Worm (Caenorhabditis elegans): ENCODE results near the gene ZK970.8.

Gene ZK970.8

DNA sequence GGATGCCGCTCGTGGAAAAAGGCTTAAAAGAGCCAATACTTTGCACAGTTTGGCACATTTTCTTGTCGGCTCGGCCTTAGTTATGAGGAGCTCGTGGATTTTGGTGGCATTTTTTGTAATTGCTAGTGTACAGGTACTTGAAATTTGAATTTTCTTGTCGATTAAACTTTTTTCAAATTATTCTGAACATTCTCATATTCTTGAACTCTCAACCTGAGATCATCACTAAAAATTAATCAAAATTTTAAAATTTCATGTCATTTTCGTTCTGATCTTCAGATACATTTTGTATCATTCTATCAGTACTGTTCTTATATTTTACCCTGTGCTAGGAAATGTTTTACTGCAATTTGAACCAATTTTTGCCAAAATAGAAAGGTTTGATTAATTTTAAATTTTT lies 12.0 kb downstream of the ZK970.8 start, which contains the start of gene idpp-4:
idpp-4 (plus strand) TSS at position 51 of the 400 bp plus-strand sequence.
- TF ChIP-seq Y5F2A.4 (GFP tag; optimal IDR thresholded peaks at IDR 0.05) (no peak), dpl-1 (GFP tag; optimal IDR thresholded peaks at IDR 0.05) (no peak), unc-62 (GFP tag; optimal IDR thresholded peaks at IDR 0.05 in 1 of 2) (peak in 1 of 2 experiments; percentile 93), unc-62 (tag; optimal IDR thresholded peaks at IDR 0.05) (no peak), T20F7.1 (GFP tag; optimal IDR thresholded peaks at IDR 0.05) (no peak), skn-1 (tag; optimal IDR thresholded peaks at IDR 0.05) (no peak)

DNA sequence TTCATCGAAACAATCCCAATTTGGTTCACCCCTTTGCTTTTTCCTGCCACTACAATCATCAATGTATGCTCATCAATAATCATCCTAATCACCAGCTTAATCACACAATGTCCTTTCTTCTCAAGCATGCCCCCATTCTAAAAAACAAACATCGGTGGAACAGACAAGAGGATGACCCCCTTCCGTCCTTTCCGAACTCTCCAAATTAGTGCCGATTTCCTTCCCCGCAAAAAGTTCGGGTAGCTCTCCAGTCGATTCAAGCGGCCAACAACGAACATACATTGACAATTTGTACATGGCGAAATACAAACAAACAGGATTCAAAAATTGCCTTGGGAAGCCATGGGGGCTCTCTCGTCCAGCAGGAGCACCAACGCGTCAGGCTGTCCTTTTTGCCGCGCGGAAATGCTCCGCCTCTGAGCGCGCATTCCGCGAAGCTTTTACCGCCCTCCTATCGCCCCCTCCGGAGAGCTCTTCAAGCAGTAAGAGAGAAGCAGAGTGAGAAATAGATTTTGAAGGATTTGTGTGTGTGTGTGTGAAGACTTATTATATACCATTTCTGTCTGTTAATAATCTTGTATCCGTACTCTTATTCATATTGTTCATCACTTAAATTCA lies 16.3 kb downstream of the ZK970.8 start, which contains the start of gene appg-1:
appg-1 (plus strand) TSS at position 427 of the 618 bp plus-strand sequence.
- TF ChIP-seq madf-9 (GFP tag; conservative IDR thresholded peaks at IDR 0.05) (0 out of 2 replicates have a peak, but pooled peaks have one; percentile 6), spr-3 (GFP tag; optimal IDR thresholded peaks at IDR 0.05) (peak; percentile 3), ama-1 (optimal IDR thresholded peaks at IDR 0.05) (no peak), nhr-77 (tag; optimal IDR thresholded peaks at IDR 0.05) (no peak), nhr-10 (tag; optimal IDR thresholded peaks at IDR 0.05) (no peak), nhr-28 (tag; optimal IDR thresholded peaks at IDR 0.05) (no peak), hif-1 (tag; optimal IDR thresholded peaks at IDR 0.05) (no peak), fos-1 (tag; optimal IDR thresholded peaks at IDR 0.05) (no peak), mdt-29 (GFP tag; IDR thresholded peaks at IDR 0.05) (no peak), nhr-48 (tag; optimal IDR thresholded peaks at IDR 0.05) (no peak), nhr-11 (tag; optimal IDR thresholded peaks at IDR 0.05) (no peak), set-16 (GFP tag; IDR thresholded peaks at IDR 0.05) (peak; percentile 86), ztf-11 (tag; optimal IDR thresholded peaks at IDR 0.05) (no peak), nhr-6 (tag; optimal IDR thresholded peaks at IDR 0.05) (no peak), gei-8 (GFP tag; optimal IDR thresholded peaks at IDR 0.05) (no peak), lin-13 (GFP tag; optimal IDR thresholded peaks at IDR 0.05) (no peak), dmd-8 (GFP tag; IDR thresholded peaks at IDR 0.05) (0 out of 2 replicates have a peak, but pooled peaks have one; percentile 34), zip-11 (GFP tag; IDR thresholded peaks at IDR 0.05) (no peak), nhr-111 (GFP tag; optimal IDR thresholded peaks at IDR 0.05) (no peak), tag-97 (GFP tag; IDR thresholded peaks at IDR 0.05) (no peak), R02D3.7 (tag; optimal IDR thresholded peaks at IDR 0.05) (no peak), snpc-4 (tag; optimal IDR thresholded peaks at IDR 0.05) (no peak), ceh-20 (GFP tag; IDR thresholded peaks at IDR 0.05) (no peak), F49E8.2 (tag; optimal IDR thresholded peaks at IDR 0.05; ENCODE audit: borderline replicate concordance) (no peak), ceh-44 (GFP tag; IDR thresholded peaks at IDR 0.05) (no peak), nhr-25 (tag; optimal IDR thresholded peaks at IDR 0.05; ENCODE audit: borderline replicate concordance, insufficient read depth) (no peak), nhr-76 (tag; optimal IDR thresholded peaks at IDR 0.05) (no peak), F26F4.8 (GFP tag; conservative IDR thresholded peaks at IDR 0.05) (0 out of 2 replicates have a peak, but pooled peaks have one; percentile 5), aha-1 (tag) (peak; percentile 91), hlh-30 (tag; optimal IDR thresholded peaks at IDR 0.05; ENCODE audit: insufficient read depth) (no peak)

DNA sequence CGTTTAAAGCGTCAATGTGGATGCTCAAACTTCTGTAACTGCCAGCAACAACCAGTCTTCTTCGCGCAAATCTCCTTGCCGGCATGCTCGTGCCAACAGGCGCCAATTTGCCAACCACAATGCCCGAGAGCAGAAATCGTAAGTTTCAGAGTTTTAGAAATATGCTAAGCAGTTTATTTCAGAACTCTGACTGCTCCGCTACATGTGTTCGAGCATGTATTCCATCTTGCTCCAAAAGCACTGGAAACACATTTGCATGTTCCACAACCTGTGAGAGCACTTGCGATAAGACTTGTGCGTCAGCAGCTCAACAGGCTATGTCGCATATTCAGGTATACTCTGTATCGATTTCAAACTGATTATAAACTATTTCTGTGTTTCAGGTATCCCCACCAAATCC lies 20.3 kb downstream of the ZK970.8 start:
- TF ChIP-seq ceh-32 (tag; optimal IDR thresholded peaks at IDR 0.05; ENCODE audit: poor library complexity) (no peak), aha-1 (tag) (peak; percentile 92)

DNA sequence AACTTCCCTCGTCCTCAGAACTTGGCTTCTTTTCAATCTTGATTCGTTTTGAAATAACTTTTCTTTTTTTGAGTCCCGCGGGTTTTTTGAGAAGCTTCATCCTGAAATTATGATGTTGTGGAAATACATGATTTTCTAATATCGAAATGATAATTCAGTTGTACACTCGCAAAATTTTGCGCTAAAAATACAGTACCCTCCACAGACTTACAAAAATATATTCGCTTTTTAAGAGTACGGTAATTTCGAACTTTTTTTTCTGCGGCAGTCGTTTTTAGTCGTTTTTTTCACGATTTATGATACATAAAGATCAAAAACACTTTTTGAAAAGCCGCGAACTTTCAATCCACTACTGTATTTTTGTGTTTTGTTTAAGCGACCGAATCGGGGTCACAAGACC lies 35.6 kb downstream of the ZK970.8 start, which contains the start of gene pro-2:
pro-2 (minus strand) TSS at position 101 of the 400 bp plus-strand sequence.
- TF ChIP-seq aly-2 (tag; optimal IDR thresholded peaks at IDR 0.05) (no peak), ZK337.2 (GFP tag; IDR thresholded peaks at IDR 0.05) (no peak), nhr-6 (tag; optimal IDR thresholded peaks at IDR 0.05) (no peak), dmd-6 (GFP tag; IDR thresholded peaks at IDR 0.05) (no peak), Y5F2A.4 (GFP tag; optimal IDR thresholded peaks at IDR 0.05) (no peak), zfp-2 (tag; optimal IDR thresholded peaks at IDR 0.05) (no peak), snpc-4 (tag; optimal IDR thresholded peaks at IDR 0.05) (no peak), dmd-8 (GFP tag; IDR thresholded peaks at IDR 0.05) (no peak)

Data from whole organism, L4 larva.